Worm (Caenorhabditis elegans): ENCODE results near the gene str-130.

The str-130 gene

ce11 chrV:8130149-8130661 is 39.7 kb upstream of the str-130 start, which contains the start of gene snap-1:
Gene snap-1 (plus strand): TSS chrV:8130611.
- TF ChIP-seq F49E8.2 (tag; optimal IDR thresholded peaks at IDR 0.05; ENCODE audit: borderline replicate concordance) (no peak), hlh-11 (tag; optimal IDR thresholded peaks at IDR 0.05) (peak; percentile 66), ceh-82 (tag; optimal IDR thresholded peaks at IDR 0.05) (no peak), unc-39 (tag; optimal IDR thresholded peaks at IDR 0.05) (no peak), ctbp-1 (GFP tag; IDR thresholded peaks at IDR 0.05) (peak; percentile 58; the same call in 1 of the 2 replicates), F10B5.3 (tag; optimal IDR thresholded peaks at IDR 0.05) (no peak), nhr-25 (tag; optimal IDR thresholded peaks at IDR 0.05; ENCODE audit: borderline replicate concordance, insufficient read depth) (no peak), mes-2 (tag; optimal IDR thresholded peaks at IDR 0.05; ENCODE audit: poor library complexity, severe bottlenecking) (peak; percentile 65), egl-27 (tag; optimal IDR thresholded peaks at IDR 0.05) (no peak), ztf-11 (tag; optimal IDR thresholded peaks at IDR 0.05) (no peak), lsy-2 (tag; optimal IDR thresholded peaks at IDR 0.05) (peak in 1 of 2 experiments; percentile 75), egl-43 (GFP tag; IDR thresholded peaks at IDR 0.05) (no peak), pha-4 (GFP tag; IDR thresholded peaks at IDR 0.05) (no peak), pha-4 (tag; optimal IDR thresholded peaks at IDR 0.05) (no peak), lin-38 (GFP tag; IDR thresholded peaks at IDR 0.05) (no peak), zip-11 (GFP tag; IDR thresholded peaks at IDR 0.05) (no peak), dmd-9 (GFP tag; IDR thresholded peaks at IDR 0.05) (no peak), fkh-10 (GFP tag; optimal IDR thresholded peaks at IDR 0.05) (peak; percentile 49), T26A8.4 (GFP tag; IDR thresholded peaks at IDR 0.05) (no peak), nhr-76 (tag; optimal IDR thresholded peaks at IDR 0.05) (no peak), hlh-30 (tag; optimal IDR thresholded peaks at IDR 0.05; ENCODE audit: insufficient read depth) (peak; percentile 93), nhr-11 (tag; optimal IDR thresholded peaks at IDR 0.05) (peak; percentile 20), Y105C5A.15 (GFP tag; IDR thresholded peaks at IDR 0.05) (no peak), R02D3.7 (tag; optimal IDR thresholded peaks at IDR 0.05) (no peak), madf-5 (GFP tag; IDR thresholded peaks at IDR 0.05) (no peak), gei-8 (GFP tag; optimal IDR thresholded peaks at IDR 0.05) (no peak), jun-1 (tag; optimal IDR thresholded peaks at IDR 0.05) (no peak), madf-9 (GFP tag; conservative IDR thresholded peaks at IDR 0.05) (no peak), zfp-2 (tag; optimal IDR thresholded peaks at IDR 0.05) (no peak), nhr-77 (tag; optimal IDR thresholded peaks at IDR 0.05) (no peak), mdl-1 (tag; optimal IDR thresholded peaks at IDR 0.05) (peak in 1 of 2 experiments; percentile 38), unc-62 (GFP tag; optimal IDR thresholded peaks at IDR 0.05 in 1 of 2) (peak in 1 of 2 experiments; percentile 32), unc-62 (tag; optimal IDR thresholded peaks at IDR 0.05) (no peak), vab-7 (GFP tag; IDR thresholded peaks at IDR 0.05) (no peak), ceh-62 (tag; optimal IDR thresholded peaks at IDR 0.05) (no peak), snpc-4 (tag; optimal IDR thresholded peaks at IDR 0.05) (no peak), F44E2.7 (GFP tag; IDR thresholded peaks at IDR 0.05) (no peak), spr-3 (GFP tag; optimal IDR thresholded peaks at IDR 0.05) (no peak), nhr-10 (tag; optimal IDR thresholded peaks at IDR 0.05) (no peak), F37D6.2 (tag; optimal IDR thresholded peaks at IDR 0.05) (peak; percentile 5), lin-1 (GFP tag; IDR thresholded peaks at IDR 0.05) (no peak), mxl-3 (GFP tag; optimal IDR thresholded peaks at IDR 0.05) (peak; percentile 74), rbr-2 (tag; optimal IDR thresholded peaks at IDR 0.05) (peak; percentile 55), Y75B8A.6 (GFP tag; IDR thresholded peaks at IDR 0.05) (no peak), daf-8 (GFP tag; IDR thresholded peaks at IDR 0.05) (no peak), hmg-1.1 (GFP tag; IDR thresholded peaks at IDR 0.05) (peak; percentile 57), nhr-42 (GFP tag; IDR thresholded peaks at IDR 0.05) (no peak), hif-1 (tag; optimal IDR thresholded peaks at IDR 0.05) (no peak), nhr-6 (tag; optimal IDR thresholded peaks at IDR 0.05) (no peak), mep-1 (tag; optimal IDR thresholded peaks at IDR 0.05) (peak; percentile 51), unc-130 (GFP tag; optimal IDR thresholded peaks at IDR 0.05) (no peak), ceh-32 (tag; optimal IDR thresholded peaks at IDR 0.05; ENCODE audit: poor library complexity) (no peak)

Measured in whole organism, L4 larva.